Fruit fly (Drosophila melanogaster): ENCODE results near the gene sr.

DNA sequence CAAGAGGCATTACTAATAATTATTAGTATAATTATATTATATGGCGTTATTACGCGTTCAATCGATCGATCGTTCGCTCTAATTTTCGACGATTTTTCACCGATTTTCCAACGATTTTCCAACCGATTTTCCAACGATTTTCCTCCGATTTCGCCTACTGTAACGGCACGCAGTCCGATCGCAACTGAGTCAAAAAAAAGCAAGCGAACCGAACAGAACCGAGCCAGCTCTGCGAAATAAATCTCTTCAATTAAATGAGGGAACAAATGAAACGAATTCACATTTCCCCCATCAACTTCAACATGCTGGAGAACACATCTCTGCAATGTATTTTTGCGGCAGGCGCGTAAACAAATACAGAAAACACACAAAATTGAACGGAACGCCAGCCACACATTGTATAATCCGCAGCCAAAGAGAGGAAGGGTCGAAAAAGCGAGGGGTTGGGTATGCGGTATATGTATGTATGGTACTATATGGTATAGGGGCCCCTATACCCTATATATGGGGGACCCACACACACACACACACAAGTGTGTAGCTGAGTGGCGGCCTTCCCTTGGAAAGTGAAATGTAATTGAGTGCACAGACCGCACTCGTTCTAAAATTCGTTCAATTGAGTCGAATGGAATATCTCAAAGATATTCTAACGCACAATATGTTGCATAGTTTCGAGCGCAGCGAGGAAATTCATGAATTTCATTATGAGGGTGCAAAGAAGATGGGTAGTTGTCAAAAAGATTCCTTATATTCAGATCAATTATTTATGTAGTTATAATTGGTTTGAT lies 37.6 kb upstream of the sr start, which contains the start of gene htl:
- TF ChIP-seq vri (GFP tag; optimal IDR thresholded peaks at IDR 0.05) (peak; percentile 68), net (GFP tag; optimal IDR thresholded peaks at IDR 0.05) (no peak), CG9139 (GFP tag; optimal IDR thresholded peaks at IDR 0.05) (no peak)

Measured in whole organism, prepupa.